Worm (Caenorhabditis elegans) whole organism, L2 larva: ENCODE results near the gene C05B5.8.

Experiments
- C34F6.9 ChIP-seq: fragments of 150-350 bp; optimal IDR thresholded peaks from 2 replicates; lab custom pipeline; 2014; ENCODE audit warnings: missing biosample characterization, missing genetic modification characterization
- R02D3.7 ChIP-seq: fragments of 150-350 bp; optimal IDR thresholded peaks from 2 replicates; lab custom pipeline; 2014; ENCODE audit warnings: missing biosample characterization, missing genetic modification characterization
- Y55F3AM.14 ChIP-seq: fragments of 200-800 bp; sonication (Bioruptor generic); optimal IDR thresholded peaks from 2 replicates; lab custom pipeline; 2018; ENCODE audit warnings: mild to moderate bottlenecking, missing genetic modification characterization, missing compliant biosample characterization
- ZK546.5 ChIP-seq: sonication (generic microtip); optimal IDR thresholded peaks from 2 replicates; lab custom pipeline; 2017; ENCODE audit warnings: missing biosample characterization, missing genetic modification characterization
- blmp-1 ChIP-seq: sonication (generic microtip); optimal IDR thresholded peaks from 2 replicates; lab custom pipeline; 2017; ENCODE audit warnings: missing genetic modification characterization, mild to moderate bottlenecking, missing compliant biosample characterization, antibody characterized with exemption, moderate library complexity; ENCODE audit not compliant: insufficient read depth
- ceh-16 ChIP-seq: fragments of 150-350 bp; optimal IDR thresholded peaks from 2 replicates; lab custom pipeline; 2014; ENCODE audit warnings: missing biosample characterization, missing genetic modification characterization
- ceh-82 ChIP-seq: fragments of 150-350 bp; optimal IDR thresholded peaks from 2 replicates; lab custom pipeline; 2014; ENCODE audit warnings: missing biosample characterization, missing genetic modification characterization
- crh-2 ChIP-seq: sonication (generic microtip); optimal IDR thresholded peaks from 2 replicates; lab custom pipeline; 2017; ENCODE audit warnings: missing biosample characterization, missing genetic modification characterization
- elt-1 ChIP-seq: fragments of 150-350 bp; optimal IDR thresholded peaks from 2 replicates; lab custom pipeline; 2014; ENCODE audit warnings: missing biosample characterization, missing genetic modification characterization
- elt-3 ChIP-seq: sonication (generic microtip); optimal IDR thresholded peaks from 2 replicates; lab custom pipeline; 2017; ENCODE audit warnings: missing biosample characterization, missing genetic modification characterization
- fos-1 ChIP-seq: fragments of 150-350 bp; optimal IDR thresholded peaks from 2 replicates; lab custom pipeline; 2014; ENCODE audit warnings: missing biosample characterization, missing genetic modification characterization
- gmeb-1 ChIP-seq: fragments of 150-350 bp; optimal IDR thresholded peaks from 2 replicates; lab custom pipeline; 2014; ENCODE audit warnings: missing biosample characterization, missing genetic modification characterization
- lin-11 ChIP-seq: fragments of 150-350 bp; sonication (generic microtip); optimal IDR thresholded peaks from 2 replicates; lab custom pipeline; 2014; ENCODE audit warnings: missing biosample characterization, missing genetic modification characterization, inconsistent platforms, mixed read lengths
- lin-13 ChIP-seq: fragments of 150-350 bp; optimal IDR thresholded peaks from 2 replicates; lab custom pipeline; 2014; ENCODE audit warnings: missing biosample characterization, missing genetic modification reagents, missing genetic modification characterization
- lin-39 ChIP-seq: fragments of 150-350 bp; optimal IDR thresholded peaks from 2 replicates; lab custom pipeline; 2014; ENCODE audit warnings: missing biosample characterization, missing genetic modification reagents, missing genetic modification characterization
- lsy-2 ChIP-seq, 2 experiments: fragments of 150-350 bp in 1 of 2; sonication (generic microtip) in 1 of 2; optimal IDR thresholded peaks; 2 replicates each; lab custom pipeline; 2014 to 2017; ENCODE audit warnings: missing biosample characterization in 2 of 2, missing genetic modification characterization in 2 of 2
- mab-5 ChIP-seq: fragments of 150-350 bp; optimal IDR thresholded peaks from 2 replicates; lab custom pipeline; 2014; ENCODE audit warnings: missing biosample characterization, missing genetic modification characterization
- mbf-1 ChIP-seq: sonication (generic microtip); optimal IDR thresholded peaks from 2 replicates; lab custom pipeline; 2017; ENCODE audit warnings: missing biosample characterization, missing genetic modification characterization
- mdl-1 ChIP-seq, 2 experiments: fragments of 150-350 bp in 1 of 2; sonication (generic microtip) in 1 of 2; optimal IDR thresholded peaks; 2 replicates each; lab custom pipeline; 2017; ENCODE audit warnings: missing biosample characterization in 2 of 2, missing genetic modification characterization in 2 of 2
- nhr-11 ChIP-seq: fragments of 150-350 bp; optimal IDR thresholded peaks from 2 replicates; lab custom pipeline; 2014; ENCODE audit warnings: missing biosample characterization, missing genetic modification characterization
- nhr-12 ChIP-seq: fragments of 150-350 bp; optimal IDR thresholded peaks from 2 replicates; lab custom pipeline; 2014; ENCODE audit warnings: missing biosample characterization, missing genetic modification characterization
- nhr-129 ChIP-seq: fragments of 150-350 bp; optimal IDR thresholded peaks from 2 replicates; lab custom pipeline; 2014; ENCODE audit warnings: missing biosample characterization, missing genetic modification characterization
- nhr-237 ChIP-seq: fragments of 150-350 bp; optimal IDR thresholded peaks from 2 replicates; lab custom pipeline; 2014; ENCODE audit warnings: missing biosample characterization, missing genetic modification characterization
- nhr-77 ChIP-seq: fragments of 150-350 bp; optimal IDR thresholded peaks from 2 replicates; lab custom pipeline; 2014; ENCODE audit warnings: missing biosample characterization, missing genetic modification characterization
- sem-4 ChIP-seq: fragments of 150-350 bp; optimal IDR thresholded peaks from 2 replicates; lab custom pipeline; 2014; ENCODE audit warnings: missing biosample characterization, missing genetic modification reagents, missing genetic modification characterization
- sma-3 ChIP-seq: sonication (generic microtip); optimal IDR thresholded peaks from 2 replicates; lab custom pipeline; 2016; ENCODE audit warnings: missing genetic modification reagents, missing genetic modification characterization, missing compliant biosample characterization
- sma-9 ChIP-seq, 2 experiments: fragments of 150-350 bp in 1 of 2; sonication (generic microtip) in 1 of 2; optimal IDR thresholded peaks; 2 replicates each; lab custom pipeline; 2014 to 2016; ENCODE audit warnings: missing genetic modification characterization in 2 of 2, mild to moderate bottlenecking in 1 of 2, missing biosample characterization in 1 of 2, missing compliant biosample characterization in 1 of 2, missing genetic modification reagents in 1 of 2, moderate library complexity in 1 of 2
- snpc-4 ChIP-seq: fragments of 150-350 bp; optimal IDR thresholded peaks from 2 replicates; lab custom pipeline; 2014; ENCODE audit warnings: missing biosample characterization, missing genetic modification characterization
- unc-39 ChIP-seq: fragments of 150-350 bp; optimal IDR thresholded peaks from 2 replicates; lab custom pipeline; 2014; ENCODE audit warnings: missing biosample characterization, missing genetic modification characterization
- unc-55 ChIP-seq: fragments of 150-350 bp; sonication (generic microtip); optimal IDR thresholded peaks from 3 replicates; lab custom pipeline; 2014; ENCODE audit warnings: missing biosample characterization, missing genetic modification reagents, missing genetic modification characterization
- zag-1 ChIP-seq: fragments of 150-350 bp; optimal IDR thresholded peaks from 2 replicates; lab custom pipeline; 2014; ENCODE audit warnings: missing biosample characterization, missing genetic modification characterization
- ztf-1 ChIP-seq: fragments of 200-800 bp; sonication (Bioruptor generic); conservative IDR thresholded peaks from 2 replicates; pipeline ENCODE4 v1.3.6; 2022; ENCODE audit warnings: missing genetic modification characterization, missing compliant biosample characterization
- ztf-11 ChIP-seq: sonication (generic microtip); optimal IDR thresholded peaks from 2 replicates; lab custom pipeline; 2017; ENCODE audit warnings: missing biosample characterization, missing genetic modification characterization

Gene C05B5.8

ce11 chrIII:9973765-9974164 is 32.8 kb downstream of the C05B5.8 start, which contains the start of gene R10E12.2:
TSS of gene R10E12.2 (minus strand) at chrIII:9973865.
- no peak for TF ChIP-seq lin-39
- TF ChIP-seq blmp-1 (tag; lab: Kevin White, UChicago): no peak
- no peak for TF ChIP-seq elt-1
- TF ChIP-seq ztf-11 (tag; lab: Kevin White, UChicago): no peak
- no peak for TF ChIP-seq ceh-82 (tag; lab: Kevin White, UChicago)
- TF ChIP-seq Y55F3AM.14 (GFP tag; lab: Kevin White, UChicago): no peak
- no peak for TF ChIP-seq snpc-4
- no peak for TF ChIP-seq ZK546.5 (tag; lab: Kevin White, UChicago)
- no peak for TF ChIP-seq R02D3.7 (tag; lab: Kevin White, UChicago)
- no peak for TF ChIP-seq crh-2
- TF ChIP-seq nhr-77 (tag; lab: Kevin White, UChicago): no peak
- no peak for TF ChIP-seq lsy-2 (tag; optimal IDR thresholded peaks at IDR 0.05; lab: Kevin White, UChicago)
- no peak for TF ChIP-seq sem-4 (tag; lab: Kevin White, UChicago)
- no peak for TF ChIP-seq lin-13 (GFP tag; lab: Kevin White, UChicago)

ce11 chrIII:9972192-9972811 is 34.3 kb downstream of the C05B5.8 start:
- no peak for TF ChIP-seq lin-11 (tag; lab: Kevin White, UChicago)
- no peak for TF ChIP-seq elt-3 (tag; lab: Kevin White, UChicago)
- no peak for TF ChIP-seq ztf-1 (GFP tag; lab: Robert Waterston, UW)
- TF ChIP-seq nhr-77 (tag; lab: Kevin White, UChicago): no peak
- TF ChIP-seq, all 48 proteins: peak for 0

ce11 chrIII:9969371-9969770 is 37.2 kb downstream of the C05B5.8 start:
- no peak for TF ChIP-seq zag-1 (tag; lab: Kevin White, UChicago)
- TF ChIP-seq mbf-1 (tag; lab: Kevin White, UChicago): no peak
- TF ChIP-seq unc-55 (GFP tag; lab: Kevin White, UChicago): no peak
- no peak for TF ChIP-seq ceh-16 (tag; lab: Kevin White, UChicago)
- no peak for TF ChIP-seq elt-1
- TF ChIP-seq ZK546.5 (tag; lab: Kevin White, UChicago): no peak
- no peak for TF ChIP-seq C34F6.9 (tag; lab: Kevin White, UChicago)
- TF ChIP-seq mab-5: no peak
- TF ChIP-seq unc-39 (tag; lab: Kevin White, UChicago): no peak
- no peak for TF ChIP-seq nhr-11 (tag; lab: Kevin White, UChicago)
- TF ChIP-seq blmp-1 (tag; lab: Kevin White, UChicago): no peak
- no peak for TF ChIP-seq nhr-12 (tag; lab: Kevin White, UChicago)
- TF ChIP-seq nhr-237 (tag; lab: Kevin White, UChicago): no peak
- TF ChIP-seq sem-4 (tag; lab: Kevin White, UChicago): no peak
- no peak for TF ChIP-seq mdl-1 (tag; optimal IDR thresholded peaks at IDR 0.05; lab: Kevin White, UChicago)
- TF ChIP-seq sma-3 (GFP tag; lab: Kevin White, UChicago): no peak

- TF ChIP-seq mab-5: no peak
- no peak for TF ChIP-seq ceh-16 (tag; lab: Kevin White, UChicago)
- no peak for TF ChIP-seq nhr-11 (tag; lab: Kevin White, UChicago)
- no peak for TF ChIP-seq ZK546.5 (tag; lab: Kevin White, UChicago)
- no peak for TF ChIP-seq lin-13 (GFP tag; lab: Kevin White, UChicago)
- TF ChIP-seq gmeb-1 (tag; lab: Kevin White, UChicago): no peak
- no peak for TF ChIP-seq lin-11 (tag; lab: Kevin White, UChicago)
These were observed 41.1 kb downstream of the C05B5.8 start for ce11 chrIII:9965444-9965843.

ce11 chrIII:9964416-9964815 is 42.2 kb downstream of the C05B5.8 start:
- TF ChIP-seq nhr-11 (tag; lab: Kevin White, UChicago) (no peak), ceh-16 (tag; lab: Kevin White, UChicago) (no peak), sma-3 (GFP tag; lab: Kevin White, UChicago) (no peak), nhr-12 (tag; lab: Kevin White, UChicago) (no peak), mbf-1 (tag; lab: Kevin White, UChicago) (no peak), sma-9 (GFP tag; optimal IDR thresholded peaks at IDR 0.05; lab: Kevin White, UChicago) (no peak), sma-9 (tag; optimal IDR thresholded peaks at IDR 0.05; lab: Kevin White, UChicago) (no peak), nhr-129 (tag; lab: Kevin White, UChicago) (no peak), gmeb-1 (tag; lab: Kevin White, UChicago) (no peak), mdl-1 (tag; optimal IDR thresholded peaks at IDR 0.05; lab: Kevin White, UChicago) (no peak), fos-1 (no peak)
